Fruit fly (Drosophila melanogaster): ENCODE measurements around the gene SLIRP1.

The SLIRP1 gene

DNA sequence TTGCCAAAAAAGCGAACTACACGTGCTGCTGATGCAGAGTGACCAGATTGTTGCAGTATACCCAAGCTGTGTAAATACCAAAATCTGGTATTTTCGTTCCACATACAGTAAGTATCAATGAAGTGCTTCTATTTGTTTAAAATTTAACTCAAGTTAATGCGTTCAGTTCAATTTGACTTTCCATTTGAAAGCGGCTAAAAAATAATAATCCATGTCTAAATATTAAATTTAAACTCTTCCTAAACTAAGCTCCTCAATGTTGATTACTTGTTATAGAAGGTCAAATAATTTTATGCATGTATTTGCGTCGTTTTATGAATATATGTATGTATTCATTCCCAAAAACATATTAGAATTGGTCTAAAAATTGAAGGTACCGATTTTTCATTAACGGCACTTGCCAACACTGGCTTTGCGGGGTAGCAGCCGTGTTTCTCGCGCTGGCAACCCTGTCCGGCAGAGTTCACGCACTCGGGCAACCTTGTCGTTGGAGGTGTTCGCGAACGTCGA, 30.8 kb upstream of the SLIRP1 start, which contains the start of the genes peng and sol:
peng (minus strand) TSS at position 44 of the 510 bp plus-strand sequence.
sol (plus strand) TSS at position 481 of the 510 bp plus-strand sequence.
- TF ChIP-seq CG32264 (GFP tag; optimal IDR thresholded peaks at IDR 0.05): peak; percentile 3
- no peak for TF ChIP-seq Hnf4 (GFP tag; optimal IDR thresholded peaks at IDR 0.05)
- peak; percentile 65 for TF ChIP-seq OdsH (GFP tag; optimal IDR thresholded peaks at IDR 0.05)
- no peak for TF ChIP-seq dl (GFP tag; optimal IDR thresholded peaks at IDR 0.05; ENCODE audit: insufficient read depth in 1 of 2, partially characterized antibody in 2 of 2)
- peak; percentile 61 for TF ChIP-seq Myc (optimal IDR thresholded peaks at IDR 0.05)
- peak; percentile 70 for TF ChIP-seq Sp1 (GFP tag; optimal IDR thresholded peaks at IDR 0.05)
- TF ChIP-seq Abd-B (GFP tag; optimal IDR thresholded peaks at IDR 0.05): no peak
- peak; percentile 77 for TF ChIP-seq h (GFP tag; optimal IDR thresholded peaks at IDR 0.05)
- peak; percentile 74 for TF ChIP-seq rgr (GFP tag; optimal IDR thresholded peaks at IDR 0.05)
- peak; percentile 68 for TF ChIP-seq ey (GFP tag; optimal IDR thresholded peaks at IDR 0.05)
- TF ChIP-seq CG9705 (GFP tag; optimal IDR thresholded peaks at IDR 0.05): peak; percentile 53
- peak; percentile 71 for TF ChIP-seq sv (GFP tag; optimal IDR thresholded peaks at IDR 0.05)
- TF ChIP-seq usp (GFP tag; optimal IDR thresholded peaks at IDR 0.05): no peak
- TF ChIP-seq psq (GFP tag; optimal IDR thresholded peaks at IDR 0.05): peak; percentile 56
- TF ChIP-seq br (GFP tag; optimal IDR thresholded peaks at IDR 0.05): peak; percentile 68
- TF ChIP-seq Rel (GFP tag; optimal IDR thresholded peaks at IDR 0.05): no peak
- peak; percentile 26 for TF ChIP-seq Rel (tag; optimal IDR thresholded peaks at IDR 0.05)
- TF ChIP-seq foxo (GFP tag; optimal IDR thresholded peaks at IDR 0.05): peak in 1 of 2 experiments; percentile 81
- peak; percentile 74 for TF ChIP-seq HLH106 (tag; optimal IDR thresholded peaks at IDR 0.05)
- TF ChIP-seq Dfd (GFP tag; optimal IDR thresholded peaks at IDR 0.05): no peak
- peak; percentile 71 for TF ChIP-seq fru (GFP tag; optimal IDR thresholded peaks at IDR 0.05)
- peak; percentile 78 for TF ChIP-seq woc (GFP tag; optimal IDR thresholded peaks at IDR 0.05)

dm6 chrX:21345036-21345500, 26.0 kb upstream of the SLIRP1 start, which contains the start of gene dod:
Gene dod, plus strand, starts transcription at chrX:21345358.
- peak; percentile 35 for TF ChIP-seq OdsH (GFP tag; optimal IDR thresholded peaks at IDR 0.05)
- peak; percentile 47 for TF ChIP-seq Myc (optimal IDR thresholded peaks at IDR 0.05)
- peak; percentile 24 for TF ChIP-seq sv (GFP tag; optimal IDR thresholded peaks at IDR 0.05)
- no peak for TF ChIP-seq CrebA (GFP tag; optimal IDR thresholded peaks at IDR 0.05; ENCODE audit: borderline replicate concordance)
- TF ChIP-seq usp (GFP tag; optimal IDR thresholded peaks at IDR 0.05): no peak
- no peak for TF ChIP-seq psq (GFP tag; optimal IDR thresholded peaks at IDR 0.05)
- TF ChIP-seq br (GFP tag; optimal IDR thresholded peaks at IDR 0.05): no peak
- no peak for TF ChIP-seq Dfd (GFP tag; optimal IDR thresholded peaks at IDR 0.05)
- no peak for TF ChIP-seq Vsx2 (GFP tag; optimal IDR thresholded peaks at IDR 0.05; ENCODE audit: partially characterized antibody)
- no peak for TF ChIP-seq Abd-B (GFP tag; optimal IDR thresholded peaks at IDR 0.05)
- TF ChIP-seq sage (GFP tag; optimal IDR thresholded peaks at IDR 0.05): no peak
- TF ChIP-seq N (GFP tag; optimal IDR thresholded peaks at IDR 0.05): no peak
- TF ChIP-seq jim (GFP tag; optimal IDR thresholded peaks at IDR 0.05): no peak
- TF ChIP-seq fru (GFP tag; optimal IDR thresholded peaks at IDR 0.05): no peak
- no peak for TF ChIP-seq GATAd (GFP tag; optimal IDR thresholded peaks at IDR 0.05)
- no peak for TF ChIP-seq Rel (GFP tag; optimal IDR thresholded peaks at IDR 0.05)
- peak; percentile 28 for TF ChIP-seq Rel (tag; optimal IDR thresholded peaks at IDR 0.05)
- TF ChIP-seq CG9705 (GFP tag; optimal IDR thresholded peaks at IDR 0.05): peak; percentile 5
- peak; percentile 65 for TF ChIP-seq woc (GFP tag; optimal IDR thresholded peaks at IDR 0.05)
- TF ChIP-seq brk (GFP tag; optimal IDR thresholded peaks at IDR 0.05): no peak
- peak; percentile 43 for TF ChIP-seq ey (GFP tag; optimal IDR thresholded peaks at IDR 0.05)
- TF ChIP-seq CG32264 (GFP tag; optimal IDR thresholded peaks at IDR 0.05): no peak
- no peak for TF ChIP-seq foxo (GFP tag; optimal IDR thresholded peaks at IDR 0.05)
- TF ChIP-seq Dif (GFP tag; optimal IDR thresholded peaks at IDR 0.05; ENCODE audit: partially characterized antibody): no peak
- TF ChIP-seq Hnf4 (GFP tag; optimal IDR thresholded peaks at IDR 0.05): no peak
- no peak for TF ChIP-seq dsf (GFP tag; optimal IDR thresholded peaks at IDR 0.05; ENCODE audit: borderline replicate concordance)
- no peak for TF ChIP-seq tai (GFP tag; optimal IDR thresholded peaks at IDR 0.05)
- TF ChIP-seq Mio (GFP tag; optimal IDR thresholded peaks at IDR 0.05): no peak
- TF ChIP-seq Sp1 (GFP tag; optimal IDR thresholded peaks at IDR 0.05): peak; percentile 60
- no peak for TF ChIP-seq pan (optimal IDR thresholded peaks at IDR 0.05)
- TF ChIP-seq Hr83 (GFP tag; optimal IDR thresholded peaks at IDR 0.05; ENCODE audit: poor library complexity, severe bottlenecking): no peak
- TF ChIP-seq HLH106 (tag; optimal IDR thresholded peaks at IDR 0.05): peak; percentile 41
- no peak for TF ChIP-seq dmrt93B (GFP tag; optimal IDR thresholded peaks at IDR 0.05)
- no peak for TF ChIP-seq dl (GFP tag; optimal IDR thresholded peaks at IDR 0.05; ENCODE audit: insufficient read depth in 1 of 2, partially characterized antibody in 2 of 2)
- no peak for TF ChIP-seq lola (GFP tag; optimal IDR thresholded peaks at IDR 0.05)

Measured in whole organism, wandering third instar larva.